Worm (Caenorhabditis elegans) whole organism, early embryonic: ENCODE results near the gene C56C10.4.

Experiments
- B0310.2 ChIP-seq: sonication (generic microtip); optimal IDR thresholded peaks from 2 replicates; lab custom pipeline; 2016; ENCODE audit warnings: mild to moderate bottlenecking, missing genetic modification characterization, missing compliant biosample characterization
- ama-1 ChIP-seq: fragments of 150-350 bp; optimal IDR thresholded peaks from 2 replicates; lab custom pipeline; 2014
- ceh-13 ChIP-seq: fragments of 200-800 bp; sonication (Bioruptor generic); optimal IDR thresholded peaks from 2 replicates; lab custom pipeline; 2018; ENCODE audit warnings: mild to moderate bottlenecking, missing genetic modification characterization, missing compliant biosample characterization
- ceh-36 ChIP-seq: sonication (generic microtip); optimal IDR thresholded peaks from 2 replicates; lab custom pipeline; 2016; ENCODE audit warnings: missing genetic modification characterization, inconsistent platforms, missing compliant biosample characterization
- flt-1 ChIP-seq: fragments of 200-800 bp; sonication (Bioruptor generic); IDR thresholded peaks from 2 replicates; pipeline ENCODE4 v1.3.6; 2022; ENCODE audit warnings: missing genetic modification characterization, missing compliant biosample characterization
- hmbx-1 ChIP-seq: sonication (generic microtip); optimal IDR thresholded peaks from 2 replicates; lab custom pipeline; 2016; ENCODE audit warnings: mild to moderate bottlenecking, missing genetic modification characterization, missing compliant biosample characterization
- hmg-4 ChIP-seq: fragments of 200-800 bp; sonication (Bioruptor generic); optimal IDR thresholded peaks from 2 replicates; lab custom pipeline; 2018; ENCODE audit warnings: mild to moderate bottlenecking, missing genetic modification characterization, missing compliant biosample characterization
- hnd-1 ChIP-seq: sonication (generic microtip); optimal IDR thresholded peaks from 2 replicates; lab custom pipeline; 2016; ENCODE audit warnings: missing genetic modification characterization, missing compliant biosample characterization
- pes-1 ChIP-seq: fragments of 200-800 bp; sonication (Bioruptor generic); IDR thresholded peaks from 2 replicates; pipeline ENCODE4 v1.3.6; 2022; ENCODE audit warnings: missing genetic modification reagents, missing genetic modification characterization, missing compliant biosample characterization
- scrt-1 ChIP-seq: fragments of 200-800 bp; sonication (Bioruptor generic); IDR thresholded peaks from 2 replicates; pipeline ENCODE4 v1.3.6; 2022; ENCODE audit warnings: missing genetic modification characterization, missing compliant biosample characterization
- sea-1 ChIP-seq: fragments of 200-800 bp; sonication (Bioruptor generic); conservative IDR thresholded peaks from 2 replicates; pipeline ENCODE4 v1.3.6; 2022; ENCODE audit warnings: missing genetic modification characterization, missing compliant biosample characterization
- tbx-11 ChIP-seq: fragments of 200-800 bp; sonication (Bioruptor generic); IDR thresholded peaks from 2 replicates; pipeline ENCODE4 v1.3.6; 2022; ENCODE audit warnings: missing genetic modification characterization, missing compliant biosample characterization
- tbx-37 ChIP-seq: fragments of 200-800 bp; sonication (Bioruptor generic); conservative IDR thresholded peaks from 2 replicates; pipeline ENCODE4 v1.3.6; 2022; ENCODE audit warnings: missing genetic modification reagents, missing genetic modification characterization, missing compliant biosample characterization

DNA sequence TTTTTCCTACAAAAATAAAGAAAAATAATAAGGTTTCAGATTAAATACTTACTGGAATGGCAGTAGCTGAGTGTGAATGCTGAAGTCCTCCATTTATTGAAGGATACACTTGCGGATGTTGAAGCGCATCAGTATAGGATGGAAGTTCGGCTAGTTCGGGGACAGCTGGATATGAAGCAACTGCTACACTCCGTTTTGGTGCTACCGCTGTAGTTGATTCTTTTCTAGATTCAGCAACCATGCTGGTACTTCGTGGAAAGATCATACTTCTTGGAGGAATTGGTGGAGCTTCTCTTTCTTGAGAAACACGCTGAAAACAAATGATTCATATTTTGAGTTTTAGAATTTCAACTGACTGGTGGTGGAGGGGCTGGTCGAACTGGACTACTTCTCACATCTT, 25.8 kb downstream of the C56C10.4 start:
- no peak for TF ChIP-seq hmg-4 (GFP tag; lab: Kevin White, UChicago)
- TF ChIP-seq ama-1, result no peak
- TF ChIP-seq sea-1, result no peak
- no peak for TF ChIP-seq pes-1
- TF ChIP-seq B0310.2, result no peak
- no peak for TF ChIP-seq flt-1 (GFP tag; lab: Robert Waterston, UW)
- TF ChIP-seq ceh-36 (tag; lab: Kevin White, UChicago), result no peak
- no peak for TF ChIP-seq hnd-1 (tag; lab: Kevin White, UChicago)
- TF ChIP-seq tbx-11, result no peak
- no peak for TF ChIP-seq ceh-13 (GFP tag; lab: Kevin White, UChicago)
- no peak for TF ChIP-seq scrt-1 (GFP tag; lab: Robert Waterston, UW)
- TF ChIP-seq hmbx-1 (tag; lab: Kevin White, UChicago), result no peak
- TF ChIP-seq tbx-37 (GFP tag; lab: Robert Waterston, UW), result no peak
